Worm (Caenorhabditis elegans): ENCODE measurements around the gene T18D3.9.

T18D3.9 gene

ce11 chrX:12480447-12480998 is 26.3 kb upstream of the T18D3.9 start, which contains the start of gene atf-6 (continued):
- TF ChIP-seq ceh-91 (GFP tag; IDR thresholded peaks at IDR 0.05), result no peak
- TF ChIP-seq egrh-3 (GFP tag; IDR thresholded peaks at IDR 0.05), result peak; percentile 98
- TF ChIP-seq Y79H2A.3 (GFP tag; conservative IDR thresholded peaks at IDR 0.05), result no peak
- no peak for TF ChIP-seq ZK185.1 (tag; optimal IDR thresholded peaks at IDR 0.05; ENCODE audit: poor library complexity, severe bottlenecking)
- no peak for TF ChIP-seq hlh-26 (GFP tag; conservative IDR thresholded peaks at IDR 0.05)
- TF ChIP-seq Y53G8AR.9 (GFP tag; conservative IDR thresholded peaks at IDR 0.05), result peak; percentile 39; the same call in 1 of the 2 replicates
- TF ChIP-seq let-526 (GFP tag; IDR thresholded peaks at IDR 0.05), result 0 out of 2 replicates have a peak, but pooled peaks have one; percentile 20
- TF ChIP-seq F49E8.2 (tag; optimal IDR thresholded peaks at IDR 0.05; ENCODE audit: insufficient read depth), result no peak
- TF ChIP-seq lag-1 (GFP tag; IDR thresholded peaks at IDR 0.05), result no peak
- TF ChIP-seq attf-3 (GFP tag; conservative IDR thresholded peaks at IDR 0.05), result no peak
- peak; percentile 3 for TF ChIP-seq nhr-27 (tag; optimal IDR thresholded peaks at IDR 0.05)
- no peak for TF ChIP-seq hrde-1 (tag; optimal IDR thresholded peaks at IDR 0.05; ENCODE audit: borderline replicate concordance)
- TF ChIP-seq ztf-18 (tag; optimal IDR thresholded peaks at IDR 0.05), result peak; percentile 64
- 0 out of 2 replicates have a peak, but pooled peaks have one; percentile 44 for TF ChIP-seq ztf-25 (GFP tag; IDR thresholded peaks at IDR 0.05)
- TF ChIP-seq nhr-80 (tag; optimal IDR thresholded peaks at IDR 0.05), result peak; percentile 97
- peak; percentile 65 for TF ChIP-seq chd-7 (tag; optimal IDR thresholded peaks at IDR 0.05)
- peak; percentile 59; the same call in 1 of the 2 replicates for TF ChIP-seq B0336.3 (GFP tag; IDR thresholded peaks at IDR 0.05)
- peak; percentile 39 for TF ChIP-seq nhr-90 (tag; optimal IDR thresholded peaks at IDR 0.05)
- peak; percentile 56; the same call in 1 of the 2 replicates for TF ChIP-seq hmg-1.2 (GFP tag; IDR thresholded peaks at IDR 0.05)
- TF ChIP-seq tlf-1 (GFP tag; optimal IDR thresholded peaks at IDR 0.05), result no peak
- no peak for TF ChIP-seq xnd-1 (tag; optimal IDR thresholded peaks at IDR 0.05)
- TF ChIP-seq egl-44 (GFP tag; IDR thresholded peaks at IDR 0.05), result peak; percentile 71; the same call in 1 of the 2 replicates
- TF ChIP-seq let-607 (tag; optimal IDR thresholded peaks at IDR 0.05), result peak; percentile 41 to 51
- no peak for TF ChIP-seq athp-1 (tag; optimal IDR thresholded peaks at IDR 0.05)
- TF ChIP-seq bed-2 (GFP tag; IDR thresholded peaks at IDR 0.05), result 0 out of 2 replicates have a peak, but pooled peaks have one; percentile 40
- peak; percentile 97 for TF ChIP-seq mcd-1 (GFP tag; IDR thresholded peaks at IDR 0.05)
- TF ChIP-seq B0035.1 (tag; optimal IDR thresholded peaks at IDR 0.05), result no peak
- TF ChIP-seq attf-5 (GFP tag; optimal IDR thresholded peaks at IDR 0.05), result peak; percentile 88
- TF ChIP-seq hsf-1 (GFP tag; IDR thresholded peaks at IDR 0.05), result no peak
- TF ChIP-seq zfh-2 (GFP tag; conservative IDR thresholded peaks at IDR 0.05), result peak; percentile 99
- peak; percentile 45 for TF ChIP-seq atf-7 (tag; optimal IDR thresholded peaks at IDR 0.05)
- TF ChIP-seq ekl-4 (GFP tag; IDR thresholded peaks at IDR 0.05), result 0 out of 2 replicates have a peak, but pooled peaks have one; percentile 28
- TF ChIP-seq K11D2.4 (GFP tag; IDR thresholded peaks at IDR 0.05), result peak; percentile 71
- TF ChIP-seq tbx-9 (tag; optimal IDR thresholded peaks at IDR 0.05; ENCODE audit: borderline replicate concordance), result no peak
- peak; percentile 2 for TF ChIP-seq F22D6.2 (tag; optimal IDR thresholded peaks at IDR 0.05)
- no peak for TF ChIP-seq snpc-4 (GFP tag; optimal IDR thresholded peaks at IDR 0.05)
- peak in 1 of 4 experiments; percentile 27 for TF ChIP-seq snpc-4 (tag; optimal IDR thresholded peaks at IDR 0.05)
- peak; percentile 37 for TF ChIP-seq F23B12.7 (tag; optimal IDR thresholded peaks at IDR 0.05; ENCODE audit: insufficient read depth)
- TF ChIP-seq F39B2.1 (GFP tag; IDR thresholded peaks at IDR 0.05), result no peak
- TF ChIP-seq snpc-1.1 (tag; optimal IDR thresholded peaks at IDR 0.05; ENCODE audit: insufficient read depth), result no peak
- no peak for TF ChIP-seq ztf-28 (GFP tag; IDR thresholded peaks at IDR 0.05)

Data from whole organism, young adult.